Worm (Caenorhabditis elegans): Measurements from ENCODE around the gene cebp-1.
A peak's percentile ranks its signal among the peaks of the same experiment; 100 is the strongest.

The cebp-1 gene

DNA sequence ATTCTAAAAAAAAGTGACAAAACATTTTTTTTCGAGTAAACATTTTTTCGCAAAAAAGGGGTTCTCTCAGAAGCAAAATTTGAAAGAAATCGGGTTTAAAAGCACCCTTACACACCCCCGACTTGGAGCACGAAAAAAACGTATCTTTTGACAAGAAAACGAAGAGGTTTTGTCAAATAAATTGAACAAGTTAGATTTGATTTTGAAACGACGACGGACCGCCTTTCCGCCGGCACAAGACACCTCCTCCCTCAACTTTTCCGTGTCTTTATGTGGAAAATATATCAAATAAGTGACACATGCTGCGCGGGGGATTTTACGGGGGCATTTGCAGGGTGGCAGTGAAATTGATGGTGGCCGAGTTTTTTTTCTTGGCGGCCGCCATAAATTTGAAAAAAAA, 14.4 kb upstream of the cebp-1 start:
- TF ChIP-seq tra-1 (GFP tag; IDR thresholded peaks at IDR 0.05) (no peak), arid-1 (GFP tag; conservative IDR thresholded peaks at IDR 0.05) (no peak), ZK337.2 (GFP tag; IDR thresholded peaks at IDR 0.05) (0 out of 2 replicates have a peak, but pooled peaks have one; percentile 11), fkh-10 (GFP tag; optimal IDR thresholded peaks at IDR 0.05) (peak; percentile 73)

DNA sequence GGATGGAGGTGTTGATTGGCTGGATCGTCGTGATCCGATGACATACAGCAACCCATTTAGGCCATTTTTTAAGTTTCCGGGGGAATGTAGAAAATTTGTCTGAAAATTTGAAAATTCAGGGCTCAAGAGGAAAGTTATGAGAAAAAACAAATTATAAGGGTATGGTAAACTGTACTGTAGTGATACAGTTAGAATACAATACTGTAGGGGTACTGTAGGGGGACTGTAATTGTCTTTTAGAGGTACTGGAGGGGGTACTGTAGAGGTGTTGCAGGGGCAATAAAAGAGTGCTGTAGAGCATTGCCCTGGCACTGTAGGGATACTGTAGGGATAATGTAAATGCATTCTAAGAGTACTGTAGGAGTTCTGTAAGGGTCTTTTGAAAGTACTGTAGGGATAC, 11.0 kb upstream of the cebp-1 start, which contains the start of gene D1005.6:
TSS of gene D1005.6 (minus strand) at position 101 of the 400 bp plus-strand sequence.
- TF ChIP-seq ztf-7 (tag; optimal IDR thresholded peaks at IDR 0.05), result no peak
- TF ChIP-seq pha-4 (GFP tag; IDR thresholded peaks at IDR 0.05), result no peak
- TF ChIP-seq pha-4 (tag; optimal IDR thresholded peaks at IDR 0.05), result no peak
- TF ChIP-seq nhr-25 (tag; optimal IDR thresholded peaks at IDR 0.05; ENCODE audit: borderline replicate concordance, insufficient read depth), result no peak
- TF ChIP-seq nhr-41 (GFP tag; IDR thresholded peaks at IDR 0.05), result no peak
- TF ChIP-seq rbr-2 (tag; optimal IDR thresholded peaks at IDR 0.05), result no peak

DNA sequence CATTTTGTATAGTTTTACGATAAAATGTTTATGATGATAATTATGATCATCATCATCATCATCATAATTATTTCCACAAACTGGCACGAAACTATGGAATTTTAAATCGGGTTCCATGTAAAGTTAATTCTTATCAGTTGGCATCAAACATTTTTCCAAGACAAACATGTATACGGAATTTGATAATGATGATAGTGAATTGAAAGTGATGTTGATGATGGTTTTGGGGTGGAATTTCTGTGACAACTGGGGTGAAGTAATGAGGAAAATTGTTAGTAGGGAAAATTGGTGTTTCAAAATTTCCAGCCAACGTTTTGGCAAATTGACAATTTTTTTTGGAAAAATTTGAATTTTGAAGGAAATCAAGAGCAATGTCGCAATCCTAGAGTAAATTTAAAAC, 6.1 kb upstream of the cebp-1 start:
- no peak for TF ChIP-seq aly-2 (tag; optimal IDR thresholded peaks at IDR 0.05)
- TF ChIP-seq daf-16 (GFP tag; optimal IDR thresholded peaks at IDR 0.05), result no peak
- peak; percentile 58 for TF ChIP-seq daf-16 (tag; optimal IDR thresholded peaks at IDR 0.05)
- no peak for TF ChIP-seq nhr-77 (tag; optimal IDR thresholded peaks at IDR 0.05)

DNA sequence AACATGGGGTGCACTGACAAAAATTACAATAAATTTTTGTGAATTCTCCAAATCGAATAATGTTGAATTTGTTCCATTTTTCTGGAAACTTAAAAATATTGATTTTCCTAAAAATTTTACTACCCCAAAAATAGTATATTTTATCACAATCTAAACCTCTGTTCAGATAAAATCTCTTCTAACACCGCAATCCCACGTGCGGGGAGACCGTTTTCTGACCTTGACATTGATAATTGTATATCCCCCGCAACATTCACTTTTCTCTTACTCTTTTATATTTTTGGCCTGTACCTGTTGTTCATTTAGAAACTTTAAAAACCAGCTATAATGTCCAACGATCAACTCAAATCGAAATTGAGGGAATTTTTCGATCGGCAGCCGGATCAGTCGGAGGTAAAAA, 5.1 kb upstream of the cebp-1 start, which contains the start of gene D1005.2:
TSS of gene D1005.2 (plus strand) at position 230 of the 400 bp plus-strand sequence.
- TF ChIP-seq mxl-3 (GFP tag; optimal IDR thresholded peaks at IDR 0.05), result peak; percentile 35
- TF ChIP-seq duxl-1 (tag; optimal IDR thresholded peaks at IDR 0.05; ENCODE audit: poor library complexity), result no peak
- TF ChIP-seq mdl-1 (tag; optimal IDR thresholded peaks at IDR 0.05), result peak in 1 of 2 experiments; percentile 64
- peak; percentile 40 for TF ChIP-seq nhr-28 (tag; optimal IDR thresholded peaks at IDR 0.05)
- TF ChIP-seq unc-39 (tag; optimal IDR thresholded peaks at IDR 0.05), result no peak
- no peak for TF ChIP-seq nhr-6 (tag; optimal IDR thresholded peaks at IDR 0.05)

DNA sequence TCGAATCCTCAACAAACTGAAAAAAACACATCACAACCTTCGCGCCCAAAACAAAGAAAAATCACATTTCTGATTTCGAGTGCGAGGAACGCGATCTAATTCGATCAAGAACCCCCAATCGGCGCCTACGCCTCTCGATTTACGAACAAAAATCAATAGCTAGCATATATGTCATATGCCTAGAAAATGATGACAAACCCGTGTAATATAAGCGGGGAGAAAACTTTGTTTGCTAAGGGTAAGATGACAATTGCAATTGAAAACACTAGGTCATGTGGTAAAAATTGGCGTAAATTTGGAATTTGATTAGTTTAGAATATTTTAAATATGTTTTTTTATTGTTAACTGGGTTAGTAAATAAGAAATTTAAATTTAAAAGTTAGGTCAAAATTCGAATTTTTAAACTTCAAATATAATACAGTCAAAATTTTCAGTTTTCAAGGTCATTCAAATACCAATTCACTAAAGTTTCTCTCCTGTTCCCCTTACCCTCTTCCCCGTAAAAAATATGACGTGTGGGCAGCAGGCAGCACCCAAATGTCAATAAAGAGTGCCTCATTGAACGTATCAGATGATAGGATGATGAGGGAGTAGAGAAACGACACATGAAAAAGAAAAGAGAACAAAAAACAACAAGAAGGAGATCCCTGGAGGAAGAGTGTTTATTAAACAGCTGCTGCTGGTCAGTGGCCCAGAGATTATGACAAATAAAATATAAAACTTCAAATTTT, 2.8 kb upstream of the cebp-1 start:
- no peak for TF ChIP-seq ces-1 (GFP tag; optimal IDR thresholded peaks at IDR 0.05)
- no peak for TF ChIP-seq ZK546.5 (tag; optimal IDR thresholded peaks at IDR 0.05)
- TF ChIP-seq mxl-2 (GFP tag; conservative IDR thresholded peaks at IDR 0.05), result 0 out of 2 replicates have a peak, but pooled peaks have one; percentile 21
- TF ChIP-seq snpc-4 (tag; optimal IDR thresholded peaks at IDR 0.05), result no peak
- TF ChIP-seq nhr-77 (tag; optimal IDR thresholded peaks at IDR 0.05), result peak; percentile 57
- TF ChIP-seq nhr-48 (tag; optimal IDR thresholded peaks at IDR 0.05), result peak; percentile 44
- no peak for TF ChIP-seq F44E2.7 (GFP tag; IDR thresholded peaks at IDR 0.05)
- TF ChIP-seq skn-1 (tag; optimal IDR thresholded peaks at IDR 0.05), result no peak
- no peak for TF ChIP-seq snpc-1.2 (GFP tag; IDR thresholded peaks at IDR 0.05)
- peak; percentile 74 for TF ChIP-seq hlh-30 (tag; optimal IDR thresholded peaks at IDR 0.05; ENCODE audit: insufficient read depth)
- no peak for TF ChIP-seq attf-4 (tag; optimal IDR thresholded peaks at IDR 0.05)
- TF ChIP-seq lin-39 (tag; optimal IDR thresholded peaks at IDR 0.05), result no peak
- TF ChIP-seq nhr-102 (tag; optimal IDR thresholded peaks at IDR 0.05), result no peak
- no peak for TF ChIP-seq ama-1 (optimal IDR thresholded peaks at IDR 0.05)
- TF ChIP-seq zag-1 (tag; optimal IDR thresholded peaks at IDR 0.05), result no peak
- no peak for TF ChIP-seq daf-19 (GFP tag; conservative IDR thresholded peaks at IDR 0.05)
- TF ChIP-seq ceh-20 (GFP tag; IDR thresholded peaks at IDR 0.05), result 0 out of 2 replicates have a peak, but pooled peaks have one; percentile 42
- no peak for TF ChIP-seq aly-2 (tag; optimal IDR thresholded peaks at IDR 0.05)
- peak; percentile 45 for TF ChIP-seq nhr-25 (tag; optimal IDR thresholded peaks at IDR 0.05; ENCODE audit: borderline replicate concordance, insufficient read depth)
- no peak for TF ChIP-seq pha-4 (GFP tag; IDR thresholded peaks at IDR 0.05)
- TF ChIP-seq pha-4 (tag; optimal IDR thresholded peaks at IDR 0.05), result peak; percentile 98
- TF ChIP-seq hlh-11 (tag; optimal IDR thresholded peaks at IDR 0.05), result peak; percentile 86
- TF ChIP-seq hif-1 (tag; optimal IDR thresholded peaks at IDR 0.05), result peak in 1 of 2 experiments; percentile 36
- TF ChIP-seq mep-1 (tag; optimal IDR thresholded peaks at IDR 0.05), result peak; percentile 68
- peak; percentile 25 for TF ChIP-seq pqm-1 (tag; optimal IDR thresholded peaks at IDR 0.05)
- TF ChIP-seq nhr-42 (GFP tag; IDR thresholded peaks at IDR 0.05), result no peak
- no peak for TF ChIP-seq zfp-3 (GFP tag; conservative IDR thresholded peaks at IDR 0.05)
- TF ChIP-seq daf-16 (GFP tag; optimal IDR thresholded peaks at IDR 0.05), result peak in 1 of 2 experiments; percentile 85
- TF ChIP-seq daf-16 (tag; optimal IDR thresholded peaks at IDR 0.05), result peak; percentile 53

Data from whole organism, L4 larva.